Fruit fly (Drosophila melanogaster): Measurements from ENCODE around the gene CG32547.

The CG32547 gene

dm6 chrX:18515988-18516541 lies 36.8 kb upstream of the CG32547 start (continued):
- TF ChIP-seq otp (GFP tag; IDR thresholded peaks at IDR 0.05) (no peak), B-H2 (GFP tag; optimal IDR thresholded peaks at IDR 0.05) (no peak), Ada2b (GFP tag; IDR thresholded peaks at IDR 0.05) (peak; percentile 22; the same call in 1 of the 2 replicates), CG7928 (GFP tag; optimal IDR thresholded peaks at IDR 0.05) (no peak), Mes4 (GFP tag; optimal IDR thresholded peaks at IDR 0.05) (no peak), CG4424 (GFP tag; optimal IDR thresholded peaks at IDR 0.05) (no peak), CG31365 (tag; optimal IDR thresholded peaks at IDR 0.05) (no peak), Nf-YA (GFP tag; IDR thresholded peaks at IDR 0.05) (no peak), CG9437 (GFP tag; optimal IDR thresholded peaks at IDR 0.05) (no peak), tup (GFP tag; optimal IDR thresholded peaks at IDR 0.05) (no peak), cad (GFP tag; optimal IDR thresholded peaks at IDR 0.05) (no peak), Hsf (GFP tag; optimal IDR thresholded peaks at IDR 0.05) (no peak), ERR (GFP tag; optimal IDR thresholded peaks at IDR 0.05) (no peak), CG18764 (GFP tag; optimal IDR thresholded peaks at IDR 0.05) (no peak), ap (GFP tag; IDR thresholded peaks at IDR 0.05) (no peak), Sry-δ (GFP tag; optimal IDR thresholded peaks at IDR 0.05) (peak; percentile 6), mam (GFP tag; optimal IDR thresholded peaks at IDR 0.05) (peak; percentile 49), CG10267 (tag; optimal IDR thresholded peaks at IDR 0.05) (peak; percentile 27), zfh1 (GFP tag; IDR thresholded peaks at IDR 0.05) (peak; percentile 33; the same call in 1 of the 3 replicates), CG8478 (optimal IDR thresholded peaks at IDR 0.05) (no peak), CG13624 (GFP tag; optimal IDR thresholded peaks at IDR 0.05) (peak; percentile 14), CG7271 (tag; optimal IDR thresholded peaks at IDR 0.05) (no peak), sim (GFP tag; IDR thresholded peaks at IDR 0.05) (no peak), Max (GFP tag; optimal IDR thresholded peaks at IDR 0.05) (no peak), esg (GFP tag; conservative IDR thresholded peaks at IDR 0.05) (0 out of 2 replicates have a peak, but pooled peaks have one; percentile 7), hbn (GFP tag; IDR thresholded peaks at IDR 0.05; ENCODE audit: partially characterized antibody) (no peak), NFAT (GFP tag; IDR thresholded peaks at IDR 0.05) (no peak), NC2α (GFP tag; optimal IDR thresholded peaks at IDR 0.05) (no peak), rib (GFP tag; IDR thresholded peaks at IDR 0.05) (0 out of 2 replicates have a peak, but pooled peaks have one; percentile 13), CG30403 (GFP tag; optimal IDR thresholded peaks at IDR 0.05) (peak; percentile 37), CG17612 (GFP tag; IDR thresholded peaks at IDR 0.05) (no peak), zen2 (GFP tag; IDR thresholded peaks at IDR 0.05; ENCODE audit: partially characterized antibody) (no peak), vvl (GFP tag; IDR thresholded peaks at IDR 0.05) (peak; percentile 21), Drgx (GFP tag; IDR thresholded peaks at IDR 0.05) (no peak), ttk (GFP tag; IDR thresholded peaks at IDR 0.05) (no peak), CG14965 (GFP tag; optimal IDR thresholded peaks at IDR 0.05; ENCODE audit: borderline replicate concordance) (no peak), tgo (GFP tag; IDR thresholded peaks at IDR 0.05) (no peak), gem (tag; optimal IDR thresholded peaks at IDR 0.05) (peak; percentile 14), CG3838 (GFP tag; optimal IDR thresholded peaks at IDR 0.05) (no peak), CG11504 (tag; optimal IDR thresholded peaks at IDR 0.05) (peak; percentile 32), so (GFP tag; IDR thresholded peaks at IDR 0.05) (no peak), MBD-R2 (GFP tag; IDR thresholded peaks at IDR 0.05) (peak; percentile 24; the same call in 1 of the 2 replicates), CG8290 (GFP tag; optimal IDR thresholded peaks at IDR 0.05) (peak; percentile 4), CG8290 (tag; optimal IDR thresholded peaks at IDR 0.05) (peak in 1 of 2 experiments; percentile 66), gcm2 (GFP tag; optimal IDR thresholded peaks at IDR 0.05) (no peak), CG10462 (GFP tag; optimal IDR thresholded peaks at IDR 0.05) (no peak), CG9609 (GFP tag; optimal IDR thresholded peaks at IDR 0.05) (no peak), pb (GFP tag; optimal IDR thresholded peaks at IDR 0.05) (no peak), CG10209 (GFP tag; optimal IDR thresholded peaks at IDR 0.05) (peak; percentile 9), CG34422 (GFP tag; IDR thresholded peaks at IDR 0.05) (0 out of 3 replicates have a peak, but pooled peaks have one; percentile 6), CkIIα-i1 (GFP tag; IDR thresholded peaks at IDR 0.05) (no peak), amos (GFP tag; IDR thresholded peaks at IDR 0.05; ENCODE audit: partially characterized antibody) (peak; percentile 13; the same call in 1 of the 2 replicates)

Data from whole organism, embryonic.